Worm (Caenorhabditis elegans): ENCODE measurements around the gene cysl-2.

DNA sequence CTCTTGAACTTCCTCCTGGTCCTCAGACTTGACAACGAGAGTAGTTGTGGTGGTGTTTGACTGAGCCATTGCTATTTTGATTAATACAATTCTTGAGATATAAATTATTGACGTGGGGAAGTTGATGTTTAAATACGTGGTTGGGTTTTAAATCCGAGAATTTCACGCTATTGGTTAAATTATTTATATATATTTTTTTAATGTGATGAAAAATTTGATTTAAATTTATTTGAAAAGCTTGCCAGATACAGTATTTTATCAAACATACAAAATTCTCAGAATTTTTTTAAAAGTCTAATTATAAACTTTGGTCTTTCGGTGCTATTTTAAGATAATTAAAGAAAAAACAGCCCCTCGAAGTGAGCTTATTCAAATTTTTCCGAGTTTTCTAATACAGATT, 13.3 kb upstream of the cysl-2 start, which contains the start of the genes K10H10.7 and K10H10.10:
- no peak for TF ChIP-seq ama-1 (optimal IDR thresholded peaks at IDR 0.05)
- TF ChIP-seq dmd-4 (tag; optimal IDR thresholded peaks at IDR 0.05), result no peak
- TF ChIP-seq nhr-237 (tag; optimal IDR thresholded peaks at IDR 0.05), result no peak

Data from whole organism, L2 larva.